Worm (Caenorhabditis elegans): Measurements from ENCODE around the gene frpr-8.

frpr-8 gene

DNA sequence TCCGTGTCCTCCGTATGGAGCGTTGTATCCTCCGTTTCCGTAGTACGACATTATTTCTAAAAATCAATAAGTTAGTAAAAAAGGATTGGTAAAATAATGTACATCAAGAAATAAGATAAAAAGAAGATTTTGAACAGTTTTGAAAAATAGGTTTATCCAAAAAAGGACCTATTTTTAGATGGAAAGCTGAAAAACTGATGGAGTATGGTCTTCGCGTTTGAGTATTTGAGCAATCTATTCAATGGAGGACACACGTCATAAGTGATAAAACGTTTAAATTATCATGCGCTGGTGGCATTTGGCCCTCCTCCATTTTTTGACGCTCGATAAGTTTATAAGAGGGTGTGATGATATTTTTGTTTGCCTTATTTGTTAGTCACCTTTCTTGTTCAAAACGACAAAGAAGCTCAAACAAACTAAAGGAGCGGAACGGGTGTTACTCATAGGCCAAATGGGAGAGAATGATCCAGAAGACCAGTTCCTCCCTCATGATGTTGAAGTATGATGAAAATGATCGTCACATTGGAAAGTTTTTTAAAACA, 16.2 kb downstream of the frpr-8 start, which contains the start of gene F53A9.6 (continued):
- TF ChIP-seq lin-29 (GFP tag; IDR thresholded peaks at IDR 0.05) (no peak), spr-3 (GFP tag; optimal IDR thresholded peaks at IDR 0.05) (no peak), F10B5.3 (tag; optimal IDR thresholded peaks at IDR 0.05) (no peak), duxl-1 (tag; optimal IDR thresholded peaks at IDR 0.05; ENCODE audit: poor library complexity) (no peak), dmd-8 (GFP tag; IDR thresholded peaks at IDR 0.05) (no peak), nhr-111 (GFP tag; optimal IDR thresholded peaks at IDR 0.05) (no peak), nhr-42 (GFP tag; IDR thresholded peaks at IDR 0.05) (no peak), Y48G9A.11 (GFP tag; IDR thresholded peaks at IDR 0.05) (no peak), ZK337.2 (GFP tag; IDR thresholded peaks at IDR 0.05) (no peak), lim-7 (GFP tag; IDR thresholded peaks at IDR 0.05) (no peak), nhr-41 (GFP tag; IDR thresholded peaks at IDR 0.05) (no peak), lin-39 (tag; optimal IDR thresholded peaks at IDR 0.05) (no peak), sdz-12 (GFP tag; optimal IDR thresholded peaks at IDR 0.05) (no peak), hmg-1.1 (GFP tag; IDR thresholded peaks at IDR 0.05) (no peak), fkh-10 (GFP tag; optimal IDR thresholded peaks at IDR 0.05) (no peak), spr-1 (tag; optimal IDR thresholded peaks at IDR 0.05) (no peak), unc-130 (GFP tag; optimal IDR thresholded peaks at IDR 0.05) (no peak), fos-1 (tag; optimal IDR thresholded peaks at IDR 0.05) (no peak), mdl-1 (tag; optimal IDR thresholded peaks at IDR 0.05) (no peak), ceh-32 (tag; optimal IDR thresholded peaks at IDR 0.05; ENCODE audit: poor library complexity) (no peak), lin-38 (GFP tag; IDR thresholded peaks at IDR 0.05) (no peak), tra-1 (GFP tag; IDR thresholded peaks at IDR 0.05) (no peak), nhr-77 (tag; optimal IDR thresholded peaks at IDR 0.05) (no peak), nhr-237 (tag; optimal IDR thresholded peaks at IDR 0.05) (no peak), ama-1 (optimal IDR thresholded peaks at IDR 0.05) (no peak), egl-27 (tag; optimal IDR thresholded peaks at IDR 0.05) (no peak), F26F4.8 (GFP tag; conservative IDR thresholded peaks at IDR 0.05) (no peak), saeg-2 (GFP tag; IDR thresholded peaks at IDR 0.05) (no peak), tag-97 (GFP tag; IDR thresholded peaks at IDR 0.05) (no peak), zip-11 (GFP tag; IDR thresholded peaks at IDR 0.05) (no peak), nhr-6 (tag; optimal IDR thresholded peaks at IDR 0.05) (peak; percentile 86), zfp-3 (GFP tag; conservative IDR thresholded peaks at IDR 0.05) (no peak), daf-12 (tag; optimal IDR thresholded peaks at IDR 0.05) (no peak), ceh-28 (tag; optimal IDR thresholded peaks at IDR 0.05) (no peak), mdt-29 (GFP tag; IDR thresholded peaks at IDR 0.05) (no peak), jun-1 (tag; optimal IDR thresholded peaks at IDR 0.05) (no peak), F37D6.2 (tag; optimal IDR thresholded peaks at IDR 0.05) (no peak), F44E2.7 (GFP tag; IDR thresholded peaks at IDR 0.05) (no peak), Y105C5A.15 (GFP tag; IDR thresholded peaks at IDR 0.05) (no peak)

DNA sequence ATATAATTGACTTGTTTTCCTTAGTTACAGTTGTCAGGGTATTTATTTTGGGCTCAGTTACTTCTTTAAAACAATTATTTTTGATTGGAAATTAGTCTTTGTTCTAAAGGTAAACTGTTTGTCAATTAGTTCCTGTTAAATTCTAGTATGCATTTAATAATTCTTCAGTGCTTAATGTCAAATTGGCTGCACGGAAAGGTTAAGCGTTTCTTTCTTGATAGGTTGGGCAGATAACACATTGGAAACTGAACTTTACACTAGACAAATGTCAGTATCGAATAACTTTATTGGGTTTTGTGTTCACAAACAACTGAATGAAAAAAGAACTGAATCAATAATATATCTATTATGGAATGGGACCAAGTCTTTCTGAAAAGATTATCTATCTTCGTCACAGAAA, 17.2 kb downstream of the frpr-8 start:
- TF ChIP-seq Y105C5A.15 (GFP tag; IDR thresholded peaks at IDR 0.05) (no peak), dve-1 (tag; optimal IDR thresholded peaks at IDR 0.05; ENCODE audit: insufficient read depth) (peak; percentile 42), dmd-6 (GFP tag; IDR thresholded peaks at IDR 0.05) (peak; percentile 42), madf-5 (GFP tag; IDR thresholded peaks at IDR 0.05) (no peak), daf-16 (GFP tag; optimal IDR thresholded peaks at IDR 0.05) (no peak), daf-16 (tag; optimal IDR thresholded peaks at IDR 0.05) (peak; percentile 66), nhr-41 (GFP tag; IDR thresholded peaks at IDR 0.05) (no peak), tag-97 (GFP tag; IDR thresholded peaks at IDR 0.05) (no peak), ceh-20 (GFP tag; IDR thresholded peaks at IDR 0.05) (no peak), ceh-28 (tag; optimal IDR thresholded peaks at IDR 0.05) (no peak), jun-1 (tag; optimal IDR thresholded peaks at IDR 0.05) (no peak), aha-1 (tag) (peak; percentile 16), nhr-10 (tag; optimal IDR thresholded peaks at IDR 0.05) (no peak), lsy-2 (tag; optimal IDR thresholded peaks at IDR 0.05) (no peak), T20F7.1 (GFP tag; optimal IDR thresholded peaks at IDR 0.05) (no peak), php-3 (GFP tag; IDR thresholded peaks at IDR 0.05) (0 out of 2 replicates have a peak, but pooled peaks have one; percentile 10), Y75B8A.6 (GFP tag; IDR thresholded peaks at IDR 0.05) (no peak)
